Fruit fly (Drosophila melanogaster) whole organism, embryonic: ENCODE data around the gene E2f1.

ENCODE experiments used
- CG4282 ChIP-seq: fragments of 200-800 bp; sonication (Bioruptor generic); optimal IDR thresholded peaks from 2 replicates; lab custom pipeline; 2016; ENCODE audit warnings: missing biosample characterization, missing genetic modification characterization
- bbx ChIP-seq: fragments of 200-800 bp; sonication (Bioruptor generic); IDR thresholded peaks from 2 replicates; pipeline ENCODE4 v1.3.6; 2022; ENCODE audit warnings: missing biosample characterization, missing genetic modification characterization; ENCODE audit not compliant: partially characterized antibody
- fd64A ChIP-seq: fragments of 200-800 bp; sonication (Bioruptor generic); optimal IDR thresholded peaks from 3 replicates; lab custom pipeline; 2018; ENCODE audit warnings: missing biosample characterization, mild to moderate bottlenecking, missing genetic modification characterization
- so ChIP-seq: fragments of 200-800 bp; sonication (Bioruptor generic); IDR thresholded peaks from 3 replicates; pipeline ENCODE4 v1.3.6; 2022; ENCODE audit warnings: missing biosample characterization, missing genetic modification characterization

DNA sequence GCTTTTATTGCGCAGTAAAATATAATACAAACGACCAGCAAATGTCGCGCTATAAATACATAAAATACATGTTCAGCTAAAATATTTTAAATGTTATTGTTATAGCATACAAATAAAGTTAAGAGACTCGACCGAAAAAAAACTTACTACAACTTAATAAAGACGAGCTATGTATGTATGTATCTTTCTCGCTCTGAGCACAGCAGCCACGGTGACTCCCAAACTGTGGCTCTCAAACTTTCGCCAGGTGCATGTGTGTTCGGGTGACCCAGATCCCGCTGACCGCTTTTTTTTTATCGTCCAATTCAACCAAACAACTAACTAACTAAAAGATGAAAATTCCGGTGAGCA, 78.6 kb downstream of the E2f1 start:
- TF ChIP-seq so (no peak), fd64A (no peak), CG4282 (GFP tag; lab: Kevin White, UChicago) (no peak), bbx (GFP tag; lab: Robert Waterston, UW) (no peak)
